Worm (Caenorhabditis elegans): ENCODE measurements around the gene srz-11.
"Not testable (repeated sequence)": the region's sequence is repeated elsewhere in the genome, so short reads cannot be mapped to it uniquely, and the experiment has no call there.

srz-11 gene

ce11 chrV:15119517-15119916, 43.4 kb upstream of the srz-11 start, which contains the start of gene flor-1:
Gene flor-1 (minus strand): TSS chrV:15119617.
- no peak for TF ChIP-seq K11D2.4 (GFP tag; IDR thresholded peaks at IDR 0.05)
- TF ChIP-seq hmg-1.2 (GFP tag; IDR thresholded peaks at IDR 0.05): no peak
- TF ChIP-seq B0035.1 (tag; optimal IDR thresholded peaks at IDR 0.05): no peak
- TF ChIP-seq F22D6.2 (tag; optimal IDR thresholded peaks at IDR 0.05): no peak
- TF ChIP-seq unc-130 (GFP tag; optimal IDR thresholded peaks at IDR 0.05): no peak
- TF ChIP-seq bed-2 (GFP tag; IDR thresholded peaks at IDR 0.05): no peak
- no peak for TF ChIP-seq ztf-28 (GFP tag; IDR thresholded peaks at IDR 0.05)
- TF ChIP-seq hsf-1 (GFP tag; IDR thresholded peaks at IDR 0.05): no peak
- TF ChIP-seq ccch-3 (GFP tag; optimal IDR thresholded peaks at IDR 0.05): no peak
- TF ChIP-seq F33H1.4 (GFP tag; IDR thresholded peaks at IDR 0.05): no peak
- no peak for TF ChIP-seq atf-7 (tag; optimal IDR thresholded peaks at IDR 0.05)
- TF ChIP-seq tlf-1 (GFP tag; optimal IDR thresholded peaks at IDR 0.05): no peak

- not testable (repeated sequence) for TF ChIP-seq B0035.1 (tag; optimal IDR thresholded peaks at IDR 0.05); C17E4.6 (GFP tag; IDR thresholded peaks at IDR 0.05); egl-18 (GFP tag; IDR thresholded peaks at IDR 0.05)
Measured at ce11 chrV:15125162-15125561, 37.7 kb upstream of the srz-11 start, which contains the start of gene ugt-30. Gene ugt-30 (minus strand): TSS chrV:15125262.

ce11 chrV:15127413-15127812, 35.5 kb upstream of the srz-11 start, which contains the start of gene srj-27:
Gene srj-27 (minus strand): TSS chrV:15127513.
- TF ChIP-seq tlf-1 (GFP tag; optimal IDR thresholded peaks at IDR 0.05) (no peak), athp-1 (tag; optimal IDR thresholded peaks at IDR 0.05) (no peak), F23B12.7 (tag; optimal IDR thresholded peaks at IDR 0.05; ENCODE audit: insufficient read depth) (no peak), attf-3 (GFP tag; conservative IDR thresholded peaks at IDR 0.05) (no peak), bed-1 (GFP tag; IDR thresholded peaks at IDR 0.05) (no peak), nfyb-1 (GFP tag; IDR thresholded peaks at IDR 0.05) (no peak)

- TF ChIP-seq nhr-80 (tag; optimal IDR thresholded peaks at IDR 0.05) (no peak), F55B11.4 (tag; optimal IDR thresholded peaks at IDR 0.05; ENCODE audit: borderline replicate concordance, insufficient read depth) (no peak), gei-17 (GFP tag; optimal IDR thresholded peaks at IDR 0.05) (no peak), hmg-1.2 (GFP tag; IDR thresholded peaks at IDR 0.05) (no peak), lin-54 (GFP tag; optimal IDR thresholded peaks at IDR 0.05) (no peak), F39B2.1 (GFP tag; IDR thresholded peaks at IDR 0.05) (no peak), madf-8 (GFP tag; conservative IDR thresholded peaks at IDR 0.05) (no peak), hsf-1 (GFP tag; IDR thresholded peaks at IDR 0.05) (no peak), bed-2 (GFP tag; IDR thresholded peaks at IDR 0.05) (no peak), ztf-26 (tag; optimal IDR thresholded peaks at IDR 0.05) (no peak), madf-6 (GFP tag; IDR thresholded peaks at IDR 0.05) (no peak)
Measured at ce11 chrV:15127955-15128354, 34.9 kb upstream of the srz-11 start, which contains the start of gene srr-7. Gene srr-7 (plus strand): TSS chrV:15128255.

- TF ChIP-seq F52B5.7 (tag; optimal IDR thresholded peaks at IDR 0.05) (no peak), T07F8.4 (tag; optimal IDR thresholded peaks at IDR 0.05) (no peak), unc-130 (GFP tag; optimal IDR thresholded peaks at IDR 0.05) (no peak), aptf-3 (GFP tag; IDR thresholded peaks at IDR 0.05) (no peak), egl-44 (GFP tag; IDR thresholded peaks at IDR 0.05) (no peak), Y56A3A.18 (GFP tag; IDR thresholded peaks at IDR 0.05) (no peak), mel-28 (tag; optimal IDR thresholded peaks at IDR 0.05; ENCODE audit: borderline replicate concordance) (no peak), attf-3 (GFP tag; conservative IDR thresholded peaks at IDR 0.05) (no peak), let-607 (tag; optimal IDR thresholded peaks at IDR 0.05) (no peak), nhr-80 (tag; optimal IDR thresholded peaks at IDR 0.05) (no peak), nfya-1 (tag; optimal IDR thresholded peaks at IDR 0.05; ENCODE audit: borderline replicate concordance, insufficient read depth) (no peak), snpc-1.1 (tag; optimal IDR thresholded peaks at IDR 0.05; ENCODE audit: insufficient read depth) (no peak), attf-5 (GFP tag; optimal IDR thresholded peaks at IDR 0.05) (no peak), Y67H2A.10 (GFP tag; conservative IDR thresholded peaks at IDR 0.05) (no peak), mxl-1 (tag; optimal IDR thresholded peaks at IDR 0.05) (no peak), ztf-18 (tag; optimal IDR thresholded peaks at IDR 0.05) (no peak)
Measured at ce11 chrV:15132423-15132822, 30.5 kb upstream of the srz-11 start, which contains the start of gene str-171. Gene str-171 (minus strand): TSS chrV:15132523.
